Fruit fly (Drosophila melanogaster) whole organism, wandering third instar larva: ENCODE data around the gene Ir75d.

Source experiments
- Abd-B ChIP-seq: fragments of >200 bp; optimal IDR thresholded peaks from 2 replicates; lab custom pipeline; 2017; ENCODE audit warnings: missing biosample characterization, missing genetic modification characterization
- CG32264 ChIP-seq: fragments of 200-800 bp; sonication (Bioruptor generic); optimal IDR thresholded peaks from 2 replicates; lab custom pipeline; 2016; ENCODE audit warnings: missing biosample characterization, missing genetic modification characterization
- CG9705 ChIP-seq: fragments of 200-800 bp; sonication (Bioruptor generic); optimal IDR thresholded peaks from 2 replicates; lab custom pipeline; 2018; ENCODE audit warnings: missing biosample characterization, mild to moderate bottlenecking, missing genetic modification characterization
- CrebA ChIP-seq: fragments of 200-800 bp; sonication (Bioruptor generic); optimal IDR thresholded peaks from 2 replicates; lab custom pipeline; 2016; ENCODE audit warnings: missing biosample characterization, mild to moderate bottlenecking, missing genetic modification characterization, borderline replicate concordance
- Dfd ChIP-seq: fragments of >200 bp; optimal IDR thresholded peaks from 2 replicates; lab custom pipeline; 2017; ENCODE audit warnings: missing biosample characterization, missing genetic modification characterization
- Dif ChIP-seq: fragments of 200-275, 200-300 bp; sonication (Bioruptor generic); optimal IDR thresholded peaks from 2 replicates; lab custom pipeline; 2018; ENCODE audit warnings: missing biosample characterization, missing genetic modification characterization; ENCODE audit not compliant: partially characterized antibody
- GATAd ChIP-seq: sonication (Bioruptor generic); optimal IDR thresholded peaks from 2 replicates; lab custom pipeline; 2016; ENCODE audit warnings: missing biosample characterization, missing genetic modification characterization
- HLH106 ChIP-seq: fragments of 200-800 bp; optimal IDR thresholded peaks from 3 replicates; lab custom pipeline; 2019; ENCODE audit warnings: missing biosample characterization, mild to moderate bottlenecking, missing genetic modification characterization, moderate library complexity
- Hnf4 ChIP-seq: fragments of 200-800 bp; sonication (Bioruptor generic); optimal IDR thresholded peaks from 2 replicates; lab custom pipeline; 2016; ENCODE audit warnings: missing biosample characterization, mild to moderate bottlenecking, missing genetic modification characterization
- Hr78 ChIP-seq: fragments of >200 bp; optimal IDR thresholded peaks from 2 replicates; lab custom pipeline; 2017; ENCODE audit warnings: missing biosample characterization, missing genetic modification characterization
- Hr83 ChIP-seq: fragments of 200-300 bp; sonication (Bioruptor generic); optimal IDR thresholded peaks from 2 replicates; lab custom pipeline; 2016; ENCODE audit warnings: missing biosample characterization, mild to moderate bottlenecking, missing genetic modification characterization, moderate library complexity; ENCODE audit not compliant: poor library complexity, severe bottlenecking
- Jra ChIP-seq: sonication (Bioruptor generic); optimal IDR thresholded peaks from 2 replicates; lab custom pipeline; 2016; ENCODE audit warnings: missing biosample characterization, missing genetic modification characterization
- Mio ChIP-seq: sonication (Bioruptor generic); optimal IDR thresholded peaks from 2 replicates; lab custom pipeline; 2016; ENCODE audit warnings: missing biosample characterization, missing genetic modification characterization
- Myc ChIP-seq: fragments of >200 bp; optimal IDR thresholded peaks from 2 replicates; lab custom pipeline; 2017
- N ChIP-seq: fragments of >200 bp; optimal IDR thresholded peaks from 2 replicates; lab custom pipeline; 2018; ENCODE audit warnings: missing biosample characterization, missing external identifiers, missing genetic modification characterization
- OdsH ChIP-seq: fragments of 200-800 bp; sonication (Bioruptor generic); optimal IDR thresholded peaks from 2 replicates; lab custom pipeline; 2016; ENCODE audit warnings: missing biosample characterization, mild to moderate bottlenecking, missing genetic modification characterization
- Rel ChIP-seq, 2 experiments: fragments of 200-800 bp; sonication (Bioruptor generic) in 1 of 2; optimal IDR thresholded peaks; 2 replicates in 1 of 2; 3 replicates in 1 of 2; lab custom pipeline; 2016 to 2019; ENCODE audit warnings: mild to moderate bottlenecking in 2 of 2, missing biosample characterization in 2 of 2, missing genetic modification characterization in 2 of 2, moderate library complexity in 1 of 2
- Sp1 ChIP-seq: fragments of 200-800 bp; sonication (Bioruptor generic); optimal IDR thresholded peaks from 3 replicates; lab custom pipeline; 2019; ENCODE audit warnings: missing biosample characterization, mild to moderate bottlenecking, missing genetic modification characterization, moderate library complexity
- Vsx2 ChIP-seq: fragments of 200-300, 225-300 bp; sonication (Bioruptor generic); optimal IDR thresholded peaks from 2 replicates; lab custom pipeline; 2018; ENCODE audit warnings: missing biosample characterization, missing genetic modification characterization; ENCODE audit not compliant: partially characterized antibody
- br ChIP-seq: fragments of 200-800 bp; sonication (Bioruptor generic); optimal IDR thresholded peaks from 2 replicates; lab custom pipeline; 2016; ENCODE audit warnings: missing biosample characterization, missing genetic modification characterization
- brk ChIP-seq: fragments of 200-800 bp; sonication (Bioruptor generic); optimal IDR thresholded peaks from 2 replicates; lab custom pipeline; 2016; ENCODE audit warnings: missing biosample characterization, mild to moderate bottlenecking, missing genetic modification characterization
- dl ChIP-seq, 2 experiments: fragments of 175-275, 200-275 bp in 1 of 2; fragments of 200-275 bp in 1 of 2; sonication (Bioruptor generic); optimal IDR thresholded peaks; lab custom pipeline; 2018; ENCODE audit warnings: mild to moderate bottlenecking in 2 of 2, missing biosample characterization in 2 of 2, missing genetic modification characterization in 2 of 2, moderate library complexity in 2 of 2; ENCODE audit not compliant: partially characterized antibody in 2 of 2, insufficient read depth in 1 of 2
- dmrt93B ChIP-seq: fragments of 200-800 bp; sonication (Bioruptor generic); optimal IDR thresholded peaks from 2 replicates; lab custom pipeline; 2018; ENCODE audit warnings: missing biosample characterization, mild to moderate bottlenecking, missing genetic modification characterization
- dsf ChIP-seq: sonication (Bioruptor generic); optimal IDR thresholded peaks from 2 replicates; lab custom pipeline; 2016; ENCODE audit warnings: missing biosample characterization, missing genetic modification characterization, borderline replicate concordance
- ey ChIP-seq: fragments of 200-800 bp; sonication (Bioruptor generic); optimal IDR thresholded peaks from 2 replicates; lab custom pipeline; 2016; ENCODE audit warnings: missing biosample characterization, missing genetic modification characterization
- foxo ChIP-seq, 2 experiments: fragments of 200-800 bp; sonication (Bioruptor generic); optimal IDR thresholded peaks; 2 replicates in 1 of 2; 3 replicates in 1 of 2; lab custom pipeline; 2016 to 2017; ENCODE audit warnings: missing biosample characterization in 2 of 2, missing genetic modification characterization in 2 of 2
- fru ChIP-seq: fragments of 200-800 bp; sonication (Bioruptor generic); optimal IDR thresholded peaks from 3 replicates; lab custom pipeline; 2016; ENCODE audit warnings: missing biosample characterization, mild to moderate bottlenecking, missing genetic modification characterization
- h ChIP-seq: fragments of 200-800 bp; sonication (Bioruptor generic); optimal IDR thresholded peaks from 3 replicates; lab custom pipeline; 2016; ENCODE audit warnings: missing biosample characterization, mild to moderate bottlenecking, missing genetic modification characterization
- jim ChIP-seq: fragments of 175-275, 200-325 bp; sonication (Bioruptor generic); optimal IDR thresholded peaks from 2 replicates; lab custom pipeline; 2016; ENCODE audit warnings: missing biosample characterization, mild to moderate bottlenecking, missing genetic modification characterization
- lola ChIP-seq: fragments of >200 bp; optimal IDR thresholded peaks from 2 replicates; lab custom pipeline; 2017; ENCODE audit warnings: missing biosample characterization, missing genetic modification characterization
- pan ChIP-seq: fragments of >200 bp; optimal IDR thresholded peaks from 2 replicates; lab custom pipeline; 2017
- psq ChIP-seq: fragments of 200-800 bp; sonication (Bioruptor generic); optimal IDR thresholded peaks from 3 replicates; lab custom pipeline; 2017; ENCODE audit warnings: missing biosample characterization, mild to moderate bottlenecking, missing genetic modification characterization, moderate library complexity
- rgr ChIP-seq: fragments of 200-800 bp; sonication (Bioruptor generic); optimal IDR thresholded peaks from 3 replicates; lab custom pipeline; 2016; ENCODE audit warnings: missing biosample characterization, mild to moderate bottlenecking, missing genetic modification characterization
- sage ChIP-seq: fragments of 200-800 bp; sonication (Bioruptor generic); optimal IDR thresholded peaks from 2 replicates; lab custom pipeline; 2016; ENCODE audit warnings: missing biosample characterization, mild to moderate bottlenecking, missing genetic modification characterization
- sv ChIP-seq: fragments of 200-800 bp; sonication (Bioruptor generic); optimal IDR thresholded peaks from 3 replicates; lab custom pipeline; 2016; ENCODE audit warnings: missing biosample characterization, missing genetic modification characterization
- tai ChIP-seq: sonication (Bioruptor generic); optimal IDR thresholded peaks from 2 replicates; lab custom pipeline; 2016; ENCODE audit warnings: missing biosample characterization, missing genetic modification characterization
- usp ChIP-seq: fragments of >200 bp; optimal IDR thresholded peaks from 2 replicates; lab custom pipeline; 2017; ENCODE audit warnings: missing biosample characterization, missing genetic modification characterization
- woc ChIP-seq: sonication (Bioruptor generic); optimal IDR thresholded peaks from 2 replicates; lab custom pipeline; 2016; ENCODE audit warnings: missing biosample characterization, mild to moderate bottlenecking, missing genetic modification characterization

Gene Ir75d

dm6 chr3L:18867521-18867920 is 43.5 kb downstream of the Ir75d start, which contains the start of gene Dysb:
Dysb (plus strand) TSS chr3L:18867771.
- TF ChIP-seq CrebA (GFP tag; lab: Kevin White, UChicago) (no peak), OdsH (GFP tag; lab: Kevin White, UChicago) (peak; percentile 78), Myc (lab: Kevin White, UChicago) (no peak), br (peak; percentile 58), Dif (GFP tag; lab: Kevin White, UChicago) (peak; percentile 54), Dfd (GFP tag; lab: Kevin White, UChicago) (no peak), N (no peak), jim (no peak), pan (no peak), woc (GFP tag; lab: Kevin White, UChicago) (peak; percentile 73), CG32264 (GFP tag; lab: Kevin White, UChicago) (no peak), dsf (GFP tag; lab: Kevin White, UChicago) (peak; percentile 37), sage (GFP tag; lab: Kevin White, UChicago) (no peak), Rel (GFP tag; optimal IDR thresholded peaks at IDR 0.05; lab: Kevin White, UChicago) (no peak), Rel (tag; optimal IDR thresholded peaks at IDR 0.05; lab: Kevin White, UChicago) (peak; percentile 50), usp (no peak), Vsx2 (GFP tag; lab: Kevin White, UChicago) (no peak), rgr (peak; percentile 83), Sp1 (GFP tag; lab: Kevin White, UChicago) (peak; percentile 78), ey (GFP tag; lab: Kevin White, UChicago) (peak; percentile 59), h (GFP tag; lab: Kevin White, UChicago) (peak; percentile 72), GATAd (no peak), Jra (GFP tag; lab: Kevin White, UChicago) (peak; percentile 48), Hr83 (GFP tag; lab: Kevin White, UChicago) (peak; percentile 84), HLH106 (tag; lab: Kevin White, UChicago) (peak; percentile 78), dl (GFP tag; optimal IDR thresholded peaks at IDR 0.05; lab: Kevin White, UChicago; ENCODE audit: insufficient read depth in 1 of 2, partially characterized antibody in 2 of 2) (no peak), sv (GFP tag; lab: Kevin White, UChicago) (peak; percentile 73), fru (GFP tag; lab: Kevin White, UChicago) (peak; percentile 70), Mio (GFP tag; lab: Kevin White, UChicago) (no peak), Hr78 (GFP tag; lab: Kevin White, UChicago) (no peak), tai (GFP tag; lab: Kevin White, UChicago) (no peak), CG9705 (GFP tag; lab: Kevin White, UChicago) (peak; percentile 67), Abd-B (no peak), psq (peak; percentile 76), brk (GFP tag; lab: Kevin White, UChicago) (peak; percentile 79), Hnf4 (GFP tag; lab: Kevin White, UChicago) (peak; percentile 82), foxo (GFP tag; optimal IDR thresholded peaks at IDR 0.05; lab: Kevin White, UChicago) (peak in 1 of 2 experiments; percentile 84), lola (no peak), dmrt93B (GFP tag; lab: Kevin White, UChicago) (peak; percentile 28)
- TF ChIP-seq, all 38 proteins: peak for 21

DNA sequence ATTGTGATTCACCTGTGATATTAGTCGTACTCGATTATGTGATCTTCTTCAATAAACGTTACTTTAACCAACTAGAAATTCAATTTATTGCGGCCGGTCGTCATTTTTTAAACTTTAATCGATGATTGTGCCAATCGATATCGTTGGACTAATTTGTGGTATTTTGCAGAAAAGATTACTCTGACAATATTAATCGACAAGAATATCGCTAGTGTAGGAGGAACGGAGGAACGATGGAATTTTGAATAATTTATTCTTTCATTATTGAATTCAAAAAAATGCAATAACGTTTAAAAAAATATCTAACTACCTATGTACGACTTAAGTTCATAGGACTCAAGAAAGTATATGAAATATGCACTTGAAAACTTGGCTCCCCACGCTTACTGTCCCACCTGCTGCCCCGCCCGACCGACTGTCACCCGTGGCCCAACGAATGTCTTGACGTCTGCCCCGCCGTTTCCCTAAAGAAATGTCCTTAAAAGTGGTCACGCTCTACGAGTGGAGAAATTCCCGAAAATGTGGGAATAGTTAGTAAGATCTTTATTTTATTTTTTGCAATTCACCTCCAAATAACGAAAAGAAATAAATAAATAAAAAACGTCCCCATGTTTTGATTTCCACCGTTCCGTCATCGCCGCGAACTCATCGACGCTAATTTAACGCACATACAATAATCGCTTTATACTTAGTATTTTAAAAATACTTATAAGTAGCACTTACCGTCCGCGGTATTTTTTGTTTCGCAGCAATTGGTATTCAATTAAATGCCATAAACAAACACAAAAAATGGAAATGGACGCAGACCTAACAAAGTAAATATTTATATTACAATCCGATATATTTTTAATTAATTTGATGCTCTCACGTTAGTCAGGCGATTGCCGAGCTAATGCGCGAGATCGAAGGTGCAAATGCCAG is 45.3 kb downstream of the Ir75d start, which contains the start of gene CG14074:
CG14074 (plus strand) TSS at position 779 of the 921 bp plus-strand sequence.
- TF ChIP-seq Rel (GFP tag; optimal IDR thresholded peaks at IDR 0.05; lab: Kevin White, UChicago) (no peak), Rel (tag; optimal IDR thresholded peaks at IDR 0.05; lab: Kevin White, UChicago) (peak; percentile 52), OdsH (GFP tag; lab: Kevin White, UChicago) (no peak), brk (GFP tag; lab: Kevin White, UChicago) (peak; percentile 0), psq (no peak), sage (GFP tag; lab: Kevin White, UChicago) (peak; percentile 64), woc (GFP tag; lab: Kevin White, UChicago) (peak; percentile 11)
